Fruit fly (Drosophila melanogaster) whole organism, embryonic: Measurements from ENCODE around the gene CG12056.

Source experiments
- BEAF-32 ChIP-seq: fragments of 200-800 bp; sonication (Bioruptor generic); optimal IDR thresholded peaks from 3 replicates; lab custom pipeline; 2017; ENCODE audit warnings: missing biosample characterization, missing genetic modification characterization, mild to moderate bottlenecking, moderate library complexity, missing genetic modification reagents
- Bgb ChIP-seq: fragments of 200-800 bp; sonication (Bioruptor generic); IDR thresholded peaks from 2 replicates; pipeline ENCODE4 v1.3.6; 2022; ENCODE audit warnings: missing biosample characterization, missing genetic modification characterization; ENCODE audit not compliant: partially characterized antibody
- Bteb2 ChIP-seq: fragments of 200-800 bp; sonication (Bioruptor generic); optimal IDR thresholded peaks from 2 replicates; lab custom pipeline; 2016; ENCODE audit warnings: missing biosample characterization, missing genetic modification characterization
- CG10543 ChIP-seq: fragments of 200-800 bp; sonication (Bioruptor generic); optimal IDR thresholded peaks from 3 replicates; lab custom pipeline; 2017; ENCODE audit warnings: missing biosample characterization, mild to moderate bottlenecking, missing genetic modification characterization, moderate library complexity
- CG10959 ChIP-seq: fragments of 200-800 bp; sonication (Bioruptor generic); IDR thresholded peaks from 2 replicates; pipeline ENCODE4 v1.3.6; 2022; ENCODE audit warnings: missing biosample characterization, missing genetic modification characterization
- CG12071 ChIP-seq: fragments of 200-800 bp; sonication (Bioruptor generic); optimal IDR thresholded peaks from 3 replicates; lab custom pipeline; 2018; ENCODE audit warnings: missing biosample characterization, mild to moderate bottlenecking, missing genetic modification characterization
- CG1233 ChIP-seq: fragments of 200-800 bp; sonication (Bioruptor generic); optimal IDR thresholded peaks from 4 replicates; lab custom pipeline; 2018; ENCODE audit warnings: missing biosample characterization, mild to moderate bottlenecking, missing genetic modification characterization
- CG13775 ChIP-seq: fragments of 200-800 bp; sonication (Bioruptor generic); optimal IDR thresholded peaks from 3 replicates; lab custom pipeline; 2017; ENCODE audit warnings: missing biosample characterization, mild to moderate bottlenecking, missing genetic modification characterization
- CG14710 ChIP-seq: fragments of 200-800 bp; sonication (Bioruptor generic); optimal IDR thresholded peaks from 3 replicates; lab custom pipeline; 2019; ENCODE audit warnings: missing biosample characterization, mild to moderate bottlenecking, missing genetic modification characterization, moderate library complexity
- CG15601 ChIP-seq: fragments of 200-800 bp; sonication (Bioruptor generic); optimal IDR thresholded peaks from 3 replicates; lab custom pipeline; 2019; ENCODE audit warnings: missing biosample characterization, mild to moderate bottlenecking, missing genetic modification characterization, moderate library complexity
- CG17359 ChIP-seq: fragments of 200-800 bp; sonication (Bioruptor generic); optimal IDR thresholded peaks from 3 replicates; lab custom pipeline; 2018; ENCODE audit warnings: missing biosample characterization, mild to moderate bottlenecking, missing genetic modification characterization, moderate library complexity
- CG31365 ChIP-seq: fragments of 200-800 bp; sonication (Bioruptor generic); optimal IDR thresholded peaks from 2 replicates; lab custom pipeline; 2018; ENCODE audit warnings: missing biosample characterization, mild to moderate bottlenecking, missing genetic modification characterization
- CG34224 ChIP-seq: fragments of 200-800 bp; sonication (Bioruptor generic); IDR thresholded peaks from 3 replicates; pipeline ENCODE4 v1.3.6; 2022; ENCODE audit warnings: missing biosample characterization, missing genetic modification characterization; ENCODE audit not compliant: partially characterized antibody
- CG34422 ChIP-seq: fragments of 200-800 bp; sonication (Bioruptor generic); IDR thresholded peaks from 3 replicates; pipeline ENCODE4 v1.3.6; 2022; ENCODE audit warnings: missing biosample characterization, missing genetic modification characterization
- CG6272 ChIP-seq: fragments of 200-800 bp; sonication (Bioruptor generic); IDR thresholded peaks from 2 replicates; pipeline ENCODE4 v1.3.6; 2022; ENCODE audit warnings: missing biosample characterization, missing genetic modification characterization
- CG6791 ChIP-seq: fragments of 200-800 bp; sonication (Bioruptor generic); IDR thresholded peaks from 3 replicates; pipeline ENCODE4 v1.3.6; 2022; ENCODE audit warnings: missing biosample characterization, missing genetic modification characterization; ENCODE audit not compliant: partially characterized antibody
- CG7745 ChIP-seq: fragments of 200-800 bp; sonication (Bioruptor generic); optimal IDR thresholded peaks from 2 replicates; lab custom pipeline; 2018; ENCODE audit warnings: missing biosample characterization, mild to moderate bottlenecking, missing genetic modification characterization, moderate library complexity
- CG7963 ChIP-seq: fragments of 200-800 bp; sonication (Bioruptor generic); IDR thresholded peaks from 3 replicates; pipeline ENCODE4 v1.3.6; 2022; ENCODE audit warnings: missing biosample characterization, missing genetic modification characterization; ENCODE audit not compliant: partially characterized antibody
- CG9727 ChIP-seq: fragments of 200-800 bp; sonication (Bioruptor generic); optimal IDR thresholded peaks from 3 replicates; lab custom pipeline; 2017; ENCODE audit warnings: missing biosample characterization, mild to moderate bottlenecking, missing genetic modification characterization
- CoRest ChIP-seq: fragments of 200-800 bp; sonication (Bioruptor generic); optimal IDR thresholded peaks from 3 replicates; lab custom pipeline; 2018; ENCODE audit warnings: missing biosample characterization, mild to moderate bottlenecking, missing genetic modification characterization, moderate library complexity
- D ChIP-seq, 2 experiments: fragments of 200-800 bp in 1 of 2; fragments of >200 bp in 1 of 2; sonication (Bioruptor generic) in 1 of 2; optimal IDR thresholded peaks; 2 replicates in 1 of 2; 3 replicates in 1 of 2; lab custom pipeline; 2017; ENCODE audit warnings: mild to moderate bottlenecking in 1 of 2, missing biosample characterization in 1 of 2, missing genetic modification characterization in 1 of 2, missing genetic modification reagents in 1 of 2
- Doc3 ChIP-seq: fragments of 200-800 bp; sonication (Bioruptor generic); IDR thresholded peaks from 3 replicates; pipeline ENCODE4 v1.3.6; 2022; ENCODE audit warnings: missing biosample characterization, missing genetic modification characterization; ENCODE audit not compliant: partially characterized antibody
- E2f2 ChIP-seq: fragments of 200-800 bp; sonication (Bioruptor generic); IDR thresholded peaks from 2 replicates; pipeline ENCODE4 v1.3.6; 2022; ENCODE audit warnings: missing biosample characterization, missing genetic modification characterization
- Fer2 ChIP-seq: fragments of 200-800 bp; sonication (Bioruptor generic); optimal IDR thresholded peaks from 2 replicates; lab custom pipeline; 2018; ENCODE audit warnings: missing biosample characterization, mild to moderate bottlenecking, missing genetic modification characterization, moderate library complexity
- Hsf ChIP-seq: fragments of 200-800 bp; sonication (Bioruptor generic); optimal IDR thresholded peaks from 3 replicates; lab custom pipeline; 2016; ENCODE audit warnings: missing biosample characterization, missing genetic modification characterization
- Nf-YB ChIP-seq: fragments of 200-800 bp; sonication (Bioruptor generic); optimal IDR thresholded peaks from 3 replicates; lab custom pipeline; 2019; ENCODE audit warnings: missing biosample characterization, mild to moderate bottlenecking, missing genetic modification characterization, moderate library complexity
- Oaz ChIP-seq: fragments of 200-800 bp; sonication (Bioruptor generic); IDR thresholded peaks from 2 replicates; pipeline ENCODE4 v1.3.6; 2022; ENCODE audit warnings: missing biosample characterization, missing genetic modification characterization
- Rx ChIP-seq: fragments of 200-800 bp; sonication (Bioruptor generic); IDR thresholded peaks from 2 replicates; pipeline ENCODE4 v1.3.6; 2022; ENCODE audit warnings: missing biosample characterization, missing genetic modification characterization
- abd-A ChIP-seq: fragments of 200-800 bp; sonication (Bioruptor generic); optimal IDR thresholded peaks from 3 replicates; lab custom pipeline; 2019; ENCODE audit warnings: missing biosample characterization, mild to moderate bottlenecking, missing genetic modification characterization, moderate library complexity
- caup ChIP-seq: fragments of 200-800 bp; sonication (Bioruptor generic); optimal IDR thresholded peaks from 3 replicates; lab custom pipeline; 2017; ENCODE audit warnings: missing biosample characterization, mild to moderate bottlenecking, missing genetic modification characterization, moderate library complexity; ENCODE audit not compliant: severe bottlenecking
- cg ChIP-seq: fragments of 200-800 bp; sonication (Bioruptor generic); optimal IDR thresholded peaks from 3 replicates; lab custom pipeline; 2019; ENCODE audit warnings: missing biosample characterization, mild to moderate bottlenecking, missing genetic modification characterization, moderate library complexity
- dati ChIP-seq: fragments of 200-800 bp; sonication (Bioruptor generic); IDR thresholded peaks from 2 replicates; pipeline ENCODE4 v1.3.6; 2022; ENCODE audit warnings: missing biosample characterization, missing genetic modification characterization
- ems ChIP-seq: fragments of 200-800 bp; sonication (Bioruptor generic); optimal IDR thresholded peaks from 3 replicates; lab custom pipeline; 2016; ENCODE audit warnings: missing biosample characterization, missing genetic modification characterization
- fu2 ChIP-seq: fragments of 200-800 bp; sonication (Bioruptor generic); optimal IDR thresholded peaks from 2 replicates; lab custom pipeline; 2016; ENCODE audit warnings: missing biosample characterization, missing genetic modification characterization
- hb ChIP-seq: fragments of 200-800 bp; sonication (Bioruptor generic); IDR thresholded peaks from 3 replicates; pipeline ENCODE4 v1.3.6; 2022; ENCODE audit warnings: missing biosample characterization, missing genetic modification characterization; ENCODE audit not compliant: partially characterized antibody
- jing ChIP-seq: fragments of 200-800 bp; sonication (Bioruptor generic); optimal IDR thresholded peaks from 2 replicates; lab custom pipeline; 2018; ENCODE audit warnings: missing biosample characterization, mild to moderate bottlenecking, missing genetic modification characterization
- nerfin-1 ChIP-seq: fragments of 200-800 bp; sonication (Bioruptor generic); optimal IDR thresholded peaks from 3 replicates; lab custom pipeline; 2019; ENCODE audit warnings: missing biosample characterization, mild to moderate bottlenecking, missing genetic modification characterization, moderate library complexity
- nom ChIP-seq: fragments of 200-800 bp; sonication (Bioruptor generic); optimal IDR thresholded peaks from 2 replicates; lab custom pipeline; 2017; ENCODE audit warnings: missing biosample characterization, missing genetic modification characterization, mild to moderate bottlenecking, moderate library complexity, missing genetic modification reagents
- peb ChIP-seq: fragments of 200-800 bp; sonication (Bioruptor generic); IDR thresholded peaks from 2 replicates; pipeline ENCODE4 v1.3.6; 2022; ENCODE audit warnings: missing biosample characterization, missing genetic modification characterization
- pita ChIP-seq: fragments of 200-800 bp; sonication (Bioruptor generic); optimal IDR thresholded peaks from 2 replicates; lab custom pipeline; 2017; ENCODE audit warnings: missing biosample characterization, mild to moderate bottlenecking, missing genetic modification characterization
- pnt ChIP-seq: fragments of 200-800 bp; sonication (Bioruptor generic); optimal IDR thresholded peaks from 3 replicates; lab custom pipeline; 2016; ENCODE audit warnings: missing biosample characterization, missing genetic modification characterization
- pum ChIP-seq: fragments of 200-800 bp; sonication (Bioruptor generic); optimal IDR thresholded peaks from 2 replicates; lab custom pipeline; 2016; ENCODE audit warnings: missing biosample characterization, missing genetic modification characterization
- row ChIP-seq: fragments of 200-800 bp; sonication (Bioruptor generic); IDR thresholded peaks from 3 replicates; pipeline ENCODE4 v1.3.6; 2022; ENCODE audit warnings: missing biosample characterization, missing genetic modification characterization
- sc ChIP-seq, 3 experiments: fragments of >200 bp in 2 of 3; fragments of 200-800 bp in 1 of 3; sonication (Bioruptor generic) in 1 of 3; optimal IDR thresholded peaks; 2 replicates in 2 of 3; 3 replicates in 1 of 3; lab custom pipeline; 2017; ENCODE audit warnings: mild to moderate bottlenecking in 1 of 3, missing biosample characterization in 1 of 3, missing genetic modification characterization in 1 of 3, missing genetic modification reagents in 1 of 3
- sens-2 ChIP-seq: fragments of 200-800 bp; sonication (Bioruptor generic); IDR thresholded peaks from 2 replicates; pipeline ENCODE4 v1.3.6; 2022; ENCODE audit warnings: missing biosample characterization, missing genetic modification characterization
- sisA ChIP-seq: fragments of 200-800 bp; sonication (Bioruptor generic); IDR thresholded peaks from 2 replicates; pipeline ENCODE4 v1.3.6; 2022; ENCODE audit warnings: missing biosample characterization, missing genetic modification characterization
- tio ChIP-seq: fragments of 200-800 bp; sonication (Bioruptor generic); optimal IDR thresholded peaks from 2 replicates; lab custom pipeline; 2017; ENCODE audit warnings: missing biosample characterization, missing genetic modification characterization, inconsistent platforms
- unc-4 ChIP-seq: fragments of 200-800 bp; sonication (Bioruptor generic); IDR thresholded peaks from 2 replicates; pipeline ENCODE4 v1.3.6; 2022; ENCODE audit warnings: missing biosample characterization, missing genetic modification characterization; ENCODE audit not compliant: partially characterized antibody
- zf30C ChIP-seq: fragments of 200-800 bp; sonication (Bioruptor generic); optimal IDR thresholded peaks from 3 replicates; lab custom pipeline; 2018; ENCODE audit warnings: missing biosample characterization, mild to moderate bottlenecking, missing genetic modification characterization

The CG12056 gene

dm6 chrX:9161912-9162311 is 30.6 kb upstream of the CG12056 start, which contains the start of the genes Zpr1 and CG44532 (continued):
- TF ChIP-seq CoRest (tag; lab: Kevin White, UChicago) (no peak), D (optimal IDR thresholded peaks at IDR 0.05; lab: Kevin White, UChicago) (no peak), D (GFP tag; optimal IDR thresholded peaks at IDR 0.05; lab: Kevin White, UChicago) (no peak), sisA (GFP tag; lab: Robert Waterston, UW) (no peak), CG12071 (no peak), CG6272 (no peak), nom (no peak), Rx (GFP tag; lab: Robert Waterston, UW) (no peak), ems (GFP tag; lab: Kevin White, UChicago) (no peak), CG6791 (GFP tag; lab: Robert Waterston, UW) (peak; percentile 71), sens-2 (GFP tag; lab: Robert Waterston, UW) (no peak), tio (GFP tag; lab: Kevin White, UChicago) (no peak), CG7963 (GFP tag; lab: Robert Waterston, UW) (peak; percentile 49; the same call in 1 of the 3 replicates), CG17359 (tag; lab: Kevin White, UChicago) (no peak), CG14710 (tag; lab: Kevin White, UChicago) (peak; percentile 18), CG7745 (no peak), pita (GFP tag; lab: Kevin White, UChicago) (no peak), CG31365 (tag; lab: Kevin White, UChicago) (no peak), dati (GFP tag; lab: Robert Waterston, UW) (no peak), Hsf (GFP tag; lab: Kevin White, UChicago) (no peak), CG10543 (GFP tag; lab: Kevin White, UChicago) (no peak), pnt (no peak), CG34224 (GFP tag; lab: Robert Waterston, UW) (peak; percentile 52), BEAF-32 (GFP tag; lab: Kevin White, UChicago) (peak; percentile 73), zf30C (GFP tag; lab: Kevin White, UChicago) (no peak), fu2 (no peak), CG13775 (GFP tag; lab: Kevin White, UChicago) (no peak), peb (GFP tag; lab: Robert Waterston, UW) (no peak), Bgb (GFP tag; lab: Robert Waterston, UW) (peak; percentile 75), unc-4 (GFP tag; lab: Robert Waterston, UW) (peak; percentile 69), CG10959 (GFP tag; lab: Robert Waterston, UW) (no peak), nerfin-1 (tag; lab: Kevin White, UChicago) (no peak), hb (0 out of 3 replicates have a peak, but pooled peaks have one; percentile 17), Nf-YB (GFP tag; lab: Kevin White, UChicago) (no peak), Doc3 (peak; percentile 50; the same call in 2 of the 3 replicates), caup (GFP tag; lab: Kevin White, UChicago) (no peak), abd-A (tag; lab: Kevin White, UChicago) (no peak), Bteb2 (GFP tag; lab: Kevin White, UChicago) (no peak), CG34422 (GFP tag; lab: Robert Waterston, UW) (no peak), E2f2 (peak; percentile 73), jing (GFP tag; lab: Kevin White, UChicago) (no peak), row (GFP tag; lab: Robert Waterston, UW) (peak; percentile 32; the same call in 1 of the 3 replicates), CG1233 (no peak), CG15601 (no peak), Oaz (no peak), sc (optimal IDR thresholded peaks at IDR 0.05; lab: Kevin White, UChicago) (no peak), sc (GFP tag; optimal IDR thresholded peaks at IDR 0.05; lab: Kevin White, UChicago) (no peak), pum (GFP tag; lab: Kevin White, UChicago) (no peak), cg (GFP tag; lab: Kevin White, UChicago) (no peak), Fer2 (tag; lab: Kevin White, UChicago) (no peak), CG9727 (GFP tag; lab: Kevin White, UChicago) (no peak)
